Worm (Caenorhabditis elegans): ENCODE measurements around the gene srx-87.

Gene srx-87

DNA sequence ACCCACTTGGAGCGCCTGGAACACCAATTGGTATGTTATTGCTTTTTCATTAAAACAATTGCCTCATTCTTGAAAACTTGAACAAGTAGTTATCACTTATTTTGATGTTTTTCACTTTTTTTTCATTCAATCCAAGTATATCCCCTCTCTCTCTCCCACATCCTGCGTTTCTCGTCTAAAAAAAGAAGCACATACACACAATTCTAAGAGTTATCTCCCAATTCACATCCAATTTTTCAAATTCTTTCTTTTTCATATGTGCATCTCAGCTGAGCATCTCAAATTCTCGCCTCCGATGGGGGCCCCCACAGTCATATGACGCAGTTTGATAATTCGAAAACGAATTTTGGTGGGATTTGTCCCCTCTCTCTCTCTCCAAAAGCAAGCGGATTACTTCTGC lies 28.0 kb upstream of the srx-87 start:
- TF ChIP-seq alr-1 (tag; optimal IDR thresholded peaks at IDR 0.05) (no peak), sma-9 (GFP tag; optimal IDR thresholded peaks at IDR 0.05) (no peak), sma-9 (tag; optimal IDR thresholded peaks at IDR 0.05) (no peak), C34F6.9 (tag; optimal IDR thresholded peaks at IDR 0.05) (peak; percentile 14)

ce11 chrV:11539502-11539901 lies 25.2 kb upstream of the srx-87 start:
- no peak for TF ChIP-seq nhr-21 (tag; optimal IDR thresholded peaks at IDR 0.05)
- TF ChIP-seq ztf-11 (tag; optimal IDR thresholded peaks at IDR 0.05), result no peak
- TF ChIP-seq nhr-10 (tag; optimal IDR thresholded peaks at IDR 0.05), result no peak
- TF ChIP-seq blmp-1 (tag; optimal IDR thresholded peaks at IDR 0.05; ENCODE audit: insufficient read depth), result no peak
- no peak for TF ChIP-seq fos-1 (tag; optimal IDR thresholded peaks at IDR 0.05)
- TF ChIP-seq sem-4 (tag; optimal IDR thresholded peaks at IDR 0.05), result no peak
- TF ChIP-seq sma-9 (GFP tag; optimal IDR thresholded peaks at IDR 0.05), result no peak
- no peak for TF ChIP-seq sma-9 (tag; optimal IDR thresholded peaks at IDR 0.05)

DNA sequence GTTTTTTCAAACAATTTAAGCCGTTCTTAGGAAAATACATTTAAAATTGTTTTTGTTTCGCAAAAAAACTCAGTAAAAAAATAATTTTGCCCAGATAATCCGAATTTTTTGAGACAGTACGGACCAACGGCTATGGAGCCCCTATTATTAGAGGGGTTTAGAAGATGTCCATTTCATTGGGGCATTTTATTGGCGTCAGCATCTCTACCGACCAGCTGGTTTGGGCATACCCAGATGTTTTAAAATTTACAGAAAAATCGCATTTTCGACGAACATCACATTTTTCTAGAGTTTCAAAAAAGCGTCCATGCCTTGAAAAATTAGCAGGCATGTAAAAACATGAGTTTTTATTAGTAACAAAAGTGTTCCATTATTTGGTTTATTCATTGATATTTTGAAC lies 23.4 kb upstream of the srx-87 start:
- TF ChIP-seq lin-13 (GFP tag; optimal IDR thresholded peaks at IDR 0.05) (no peak), elt-1 (tag; optimal IDR thresholded peaks at IDR 0.05) (no peak), F13H6.1 (tag; optimal IDR thresholded peaks at IDR 0.05) (no peak), nhr-21 (tag; optimal IDR thresholded peaks at IDR 0.05) (no peak), nhr-23 (tag; optimal IDR thresholded peaks at IDR 0.05) (no peak), ZK546.5 (tag; optimal IDR thresholded peaks at IDR 0.05) (no peak), nhr-10 (tag; optimal IDR thresholded peaks at IDR 0.05) (no peak), ztf-1 (GFP tag; conservative IDR thresholded peaks at IDR 0.05) (no peak), peb-1 (tag; optimal IDR thresholded peaks at IDR 0.05) (no peak), mab-5 (tag; optimal IDR thresholded peaks at IDR 0.05) (no peak), nhr-12 (tag; optimal IDR thresholded peaks at IDR 0.05) (no peak), ama-1 (optimal IDR thresholded peaks at IDR 0.05) (no peak), ztf-4 (tag; optimal IDR thresholded peaks at IDR 0.05) (no peak), lin-39 (tag; optimal IDR thresholded peaks at IDR 0.05) (no peak)

DNA sequence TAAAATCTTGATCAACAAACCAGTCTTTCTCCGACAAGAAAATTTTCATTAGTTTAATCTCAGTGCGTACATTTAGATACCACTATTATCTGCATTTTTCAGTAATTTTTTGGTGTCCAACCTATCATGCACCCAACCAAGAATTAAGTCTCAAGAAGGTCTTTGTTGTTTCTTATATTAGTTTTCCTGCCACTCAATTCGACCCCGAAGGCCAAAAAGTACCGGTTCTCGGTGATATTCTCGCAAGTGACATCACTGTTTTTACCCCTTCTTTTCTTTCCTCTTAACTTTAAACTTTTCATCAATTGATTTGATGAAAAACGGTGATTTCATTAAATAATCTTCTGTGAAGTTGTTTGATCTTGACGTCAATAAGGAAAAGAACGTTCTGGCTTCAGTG lies 21.1 kb upstream of the srx-87 start, which contains the start of gene F38B7.2:
F38B7.2 (plus strand) TSS at position 400 of the 400 bp plus-strand sequence.
- peak; percentile 65 for TF ChIP-seq blmp-1 (tag; optimal IDR thresholded peaks at IDR 0.05; ENCODE audit: insufficient read depth)
- TF ChIP-seq sma-9 (GFP tag; optimal IDR thresholded peaks at IDR 0.05), result peak; percentile 54
- no peak for TF ChIP-seq sma-9 (tag; optimal IDR thresholded peaks at IDR 0.05)
- peak; percentile 32 for TF ChIP-seq crh-2 (tag; optimal IDR thresholded peaks at IDR 0.05)
- TF ChIP-seq R02D3.7 (tag; optimal IDR thresholded peaks at IDR 0.05), result no peak
- no peak for TF ChIP-seq ama-1 (optimal IDR thresholded peaks at IDR 0.05)
- TF ChIP-seq dmd-4 (tag; optimal IDR thresholded peaks at IDR 0.05), result no peak
- TF ChIP-seq unc-39 (tag; optimal IDR thresholded peaks at IDR 0.05), result no peak
- TF ChIP-seq sma-3 (GFP tag; optimal IDR thresholded peaks at IDR 0.05), result peak; percentile 54
- TF ChIP-seq snpc-4 (tag; optimal IDR thresholded peaks at IDR 0.05), result no peak
- no peak for TF ChIP-seq peb-1 (tag; optimal IDR thresholded peaks at IDR 0.05)
- TF ChIP-seq lin-13 (GFP tag; optimal IDR thresholded peaks at IDR 0.05), result no peak
- no peak for TF ChIP-seq F13H6.1 (tag; optimal IDR thresholded peaks at IDR 0.05)
- no peak for TF ChIP-seq ztf-1 (GFP tag; conservative IDR thresholded peaks at IDR 0.05)
- peak; percentile 86 for TF ChIP-seq nhr-25 (tag; optimal IDR thresholded peaks at IDR 0.05)
- TF ChIP-seq fos-1 (tag; optimal IDR thresholded peaks at IDR 0.05), result peak; percentile 23
- no peak for TF ChIP-seq lin-39 (tag; optimal IDR thresholded peaks at IDR 0.05)

- TF ChIP-seq fos-1 (tag; optimal IDR thresholded peaks at IDR 0.05), result no peak
- no peak for TF ChIP-seq crh-2 (tag; optimal IDR thresholded peaks at IDR 0.05)
- TF ChIP-seq elt-1 (tag; optimal IDR thresholded peaks at IDR 0.05), result no peak
- no peak for TF ChIP-seq sem-4 (tag; optimal IDR thresholded peaks at IDR 0.05)
- TF ChIP-seq skn-1 (tag; optimal IDR thresholded peaks at IDR 0.05), result no peak
- TF ChIP-seq C34F6.9 (tag; optimal IDR thresholded peaks at IDR 0.05), result no peak
- TF ChIP-seq ama-1 (optimal IDR thresholded peaks at IDR 0.05), result no peak
- no peak for TF ChIP-seq dmd-4 (tag; optimal IDR thresholded peaks at IDR 0.05)
- no peak for TF ChIP-seq lin-39 (tag; optimal IDR thresholded peaks at IDR 0.05)
- no peak for TF ChIP-seq nhr-11 (tag; optimal IDR thresholded peaks at IDR 0.05)
- TF ChIP-seq nhr-129 (tag; optimal IDR thresholded peaks at IDR 0.05), result no peak
- TF ChIP-seq nhr-25 (tag; optimal IDR thresholded peaks at IDR 0.05), result no peak
- TF ChIP-seq ceh-16 (tag; optimal IDR thresholded peaks at IDR 0.05), result no peak
- no peak for TF ChIP-seq F13H6.1 (tag; optimal IDR thresholded peaks at IDR 0.05)
- no peak for TF ChIP-seq Y55F3AM.14 (GFP tag; optimal IDR thresholded peaks at IDR 0.05)
- no peak for TF ChIP-seq nhr-12 (tag; optimal IDR thresholded peaks at IDR 0.05)
Measured at ce11 chrV:11545227-11545626, 19.4 kb upstream of the srx-87 start, which contains the start of gene F38B7.10. Gene F38B7.10 (plus strand): TSS chrV:11545527.
